Worm (Caenorhabditis elegans) whole organism, midembryonic: ENCODE data around the gene swt-3.

ENCODE experiments used
- T22C8.4 ChIP-seq: fragments of 200-800 bp; sonication (Bioruptor generic); IDR thresholded peaks from 2 replicates; pipeline ENCODE4 v1.3.6; 2022; ENCODE audit warnings: missing genetic modification characterization, missing compliant biosample characterization
- cog-1 ChIP-seq: sonication (generic microtip); optimal IDR thresholded peaks from 2 replicates; lab custom pipeline; 2016; ENCODE audit warnings: missing genetic modification characterization, missing compliant biosample characterization
- flt-1 ChIP-seq: fragments of 200-800 bp; sonication (Bioruptor generic); IDR thresholded peaks from 2 replicates; pipeline ENCODE4 v1.3.6; 2022; ENCODE audit warnings: missing genetic modification characterization, missing compliant biosample characterization
- klf-2 ChIP-seq: fragments of 200-800 bp; sonication (Bioruptor generic); conservative IDR thresholded peaks from 2 replicates; pipeline ENCODE4 v1.3.6; 2022; ENCODE audit warnings: missing genetic modification reagents, missing genetic modification characterization, missing compliant biosample characterization
- ref-1 ChIP-seq: fragments of 200-800 bp; sonication (Bioruptor generic); conservative IDR thresholded peaks from 2 replicates; pipeline ENCODE4 v1.3.6; 2022; ENCODE audit warnings: missing genetic modification reagents, missing genetic modification characterization, missing compliant biosample characterization
- tab-1 ChIP-seq: fragments of 200-800 bp; sonication (Bioruptor generic); IDR thresholded peaks from 2 replicates; pipeline ENCODE4 v1.3.6; 2022; ENCODE audit warnings: missing genetic modification characterization, missing compliant biosample characterization
- ztf-29 ChIP-seq: fragments of 200-800 bp; sonication (Bioruptor generic); IDR thresholded peaks from 2 replicates; pipeline ENCODE4 v1.3.6; 2022; ENCODE audit warnings: missing genetic modification reagents, missing genetic modification characterization, missing compliant biosample characterization

- TF ChIP-seq flt-1 (GFP tag; lab: Robert Waterston, UW) = no peak
- TF ChIP-seq cog-1 (tag; lab: Kevin White, UChicago) = no peak
- no peak for TF ChIP-seq ztf-29
- TF ChIP-seq T22C8.4 (GFP tag; lab: Robert Waterston, UW) = no peak
- TF ChIP-seq ref-1 (GFP tag; lab: Robert Waterston, UW) = no peak
- no peak for TF ChIP-seq tab-1
- no peak for TF ChIP-seq klf-2
Observed at ce11 chrIV:10757616-10758193, 22.8 kb downstream of the swt-3 start, which contains the start of the genes T25B9.4 and T25B9.6.
